Worm (Caenorhabditis elegans) whole organism, L4/young adult: ENCODE data around the gene C49G7.7.

Experiments used
- W03F9.2 ChIP-seq: fragments of 150-350 bp; optimal IDR thresholded peaks from 2 replicates; lab custom pipeline; 2014; ENCODE audit warnings: missing biosample characterization, missing genetic modification characterization
- him-1 ChIP-seq: sonication (generic microtip); optimal IDR thresholded peaks from 2 replicates; lab custom pipeline; 2016; ENCODE audit warnings: missing genotype, missing genetic modification reagents, missing genetic modification characterization, missing compliant biosample characterization

ce11 chrV:4010170-4010569 is 24.1 kb upstream of the C49G7.7 start, which contains the start of gene srh-4:
- TF ChIP-seq him-1 (tag; lab: Kevin White, UChicago) (no peak), W03F9.2 (tag; lab: Kevin White, UChicago) (no peak)
